Fruit fly (Drosophila melanogaster) whole organism: ENCODE results near the gene Mdh2.

Experiments
- CG8478 ChIP-seq: fragments of >200 bp; optimal IDR thresholded peaks from 2 replicates; lab custom pipeline; 2018; ENCODE audit warnings: inconsistent platforms
- Dll ChIP-seq: fragments of >200 bp; optimal IDR thresholded peaks from 2 replicates; lab custom pipeline; 2017
- EcR ChIP-seq, 2 experiments: fragments of >200 bp; optimal IDR thresholded peaks; 2 replicates each; lab custom pipeline; 2017; ENCODE audit warnings: missing biosample characterization in 2 of 2, missing genetic modification characterization in 2 of 2, missing genetic modification reagents in 2 of 2
- pan ChIP-seq: fragments of >200 bp; optimal IDR thresholded peaks from 2 replicates; lab custom pipeline; 2017
- psq ChIP-seq: fragments of >200 bp; optimal IDR thresholded peaks from 2 replicates; lab custom pipeline; 2017
- usp ChIP-seq: fragments of >200 bp; optimal IDR thresholded peaks from 2 replicates; lab custom pipeline; 2017; ENCODE audit warnings: missing biosample characterization, missing genetic modification characterization, mixed read lengths

DNA sequence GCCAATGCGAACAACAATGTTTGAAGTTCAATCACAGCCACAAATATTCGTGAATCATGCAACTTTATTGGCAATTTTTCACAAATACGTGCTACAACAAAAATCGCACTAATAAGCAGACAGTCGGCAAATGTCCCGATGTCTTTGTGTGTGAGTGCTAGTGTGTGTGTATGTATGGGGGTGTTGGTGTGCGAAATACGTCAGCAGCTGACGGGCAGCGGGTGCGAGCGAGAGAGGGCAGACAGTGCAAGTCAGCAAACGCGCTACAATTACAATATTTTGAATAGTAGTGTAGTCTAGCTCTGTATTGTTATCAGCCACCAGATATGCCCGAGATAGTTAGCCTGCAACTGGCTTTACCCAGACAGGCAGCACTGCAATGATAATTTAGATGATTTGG is 19.8 kb downstream of the Mdh2 start:
- TF ChIP-seq psq (lab: Kevin White, UChicago) (no peak), Dll (lab: Kevin White, UChicago) (no peak), pan (lab: Kevin White, UChicago) (no peak), CG8478 (lab: Kevin White, UChicago) (no peak), usp (GFP tag; lab: Kevin White, UChicago) (no peak), EcR (GFP tag; optimal IDR thresholded peaks at IDR 0.05; lab: Kevin White, UChicago) (no peak)
